Worm (Caenorhabditis elegans) whole organism, L4 larva: ENCODE measurements around the gene F57B1.9.

Source experiments
- F37D6.2 ChIP-seq: sonication (generic microtip); optimal IDR thresholded peaks from 2 replicates; lab custom pipeline; 2016; ENCODE audit warnings: mild to moderate bottlenecking, missing genetic modification characterization, missing compliant biosample characterization
- T26A8.4 ChIP-seq: fragments of 200-800 bp; sonication (Bioruptor generic); IDR thresholded peaks from 2 replicates; pipeline ENCODE4 v1.3.6; 2022; ENCODE audit warnings: missing genetic modification characterization, missing compliant biosample characterization
- ZK546.5 ChIP-seq, 2 experiments: sonication (generic microtip); optimal IDR thresholded peaks; 2 replicates each; lab custom pipeline; 2017; ENCODE audit warnings: missing biosample characterization in 2 of 2, missing genetic modification characterization in 2 of 2
- aha-1 ChIP-seq: fragments of 150-350 bp; peaks from one replicate; lab custom pipeline; 2014; ENCODE audit warnings: missing biosample characterization, missing genetic modification characterization
- aly-2 ChIP-seq: sonication (generic microtip); optimal IDR thresholded peaks from 2 replicates; lab custom pipeline; 2018; ENCODE audit warnings: missing biosample characterization, missing genetic modification characterization
- arid-1 ChIP-seq: fragments of 200-800 bp; sonication (Bioruptor generic); conservative IDR thresholded peaks from 2 replicates; pipeline ENCODE4 v1.3.6; 2022; ENCODE audit warnings: missing genetic modification reagents, missing genetic modification characterization, missing compliant biosample characterization
- ceh-20 ChIP-seq: fragments of 200-800 bp; sonication (Bioruptor generic); IDR thresholded peaks from 2 replicates; pipeline ENCODE4 v1.3.6; 2022; ENCODE audit warnings: missing genetic modification reagents, missing genetic modification characterization, missing compliant biosample characterization
- ces-1 ChIP-seq: fragments of 150-350 bp; sonication (generic microtip); optimal IDR thresholded peaks from 4 replicates; lab custom pipeline; 2014; ENCODE audit warnings: missing biosample characterization, missing genetic modification reagents, missing genetic modification characterization
- ctbp-1 ChIP-seq: fragments of 200-800 bp; sonication (Bioruptor generic); IDR thresholded peaks from 2 replicates; pipeline ENCODE4 v1.3.6; 2022; ENCODE audit warnings: missing genetic modification reagents, missing genetic modification characterization, missing compliant biosample characterization
- daf-16 ChIP-seq, 3 experiments: sonication (generic microtip); optimal IDR thresholded peaks; 2 replicates each; lab custom pipeline; 2016 to 2017; ENCODE audit warnings: missing genetic modification characterization in 3 of 3, missing genetic modification reagents in 3 of 3, mild to moderate bottlenecking in 2 of 3, missing compliant biosample characterization in 2 of 3, missing biosample characterization in 1 of 3, moderate library complexity in 1 of 3
- dmd-6 ChIP-seq: fragments of 200-800 bp; sonication (Bioruptor generic); IDR thresholded peaks from 2 replicates; pipeline ENCODE4 v1.3.6; 2022; ENCODE audit warnings: missing genetic modification reagents, missing genetic modification characterization, missing compliant biosample characterization
- dpl-1 ChIP-seq: fragments of 150-350 bp; optimal IDR thresholded peaks from 2 replicates; lab custom pipeline; 2014; ENCODE audit warnings: missing biosample characterization, missing genetic modification reagents, missing genetic modification characterization
- duxl-1 ChIP-seq: sonication (generic microtip); optimal IDR thresholded peaks from 2 replicates; lab custom pipeline; 2016; ENCODE audit warnings: mild to moderate bottlenecking, missing genetic modification characterization, moderate library complexity, missing compliant biosample characterization; ENCODE audit not compliant: poor library complexity
- egl-27 ChIP-seq: sonication (generic microtip); optimal IDR thresholded peaks from 3 replicates; lab custom pipeline; 2017; ENCODE audit warnings: missing biosample characterization, missing genetic modification reagents, missing genetic modification characterization
- fkh-10 ChIP-seq: fragments of 150-350 bp; optimal IDR thresholded peaks from 2 replicates; lab custom pipeline; 2014; ENCODE audit warnings: missing biosample characterization, missing genetic modification reagents, missing genetic modification characterization
- gei-8 ChIP-seq: fragments of 200-800 bp; sonication (Bioruptor generic); optimal IDR thresholded peaks from 2 replicates; lab custom pipeline; 2018; ENCODE audit warnings: mild to moderate bottlenecking, missing genetic modification characterization, missing compliant biosample characterization
- hlh-11 ChIP-seq: fragments of 200-800 bp; sonication (Bioruptor generic); optimal IDR thresholded peaks from 2 replicates; lab custom pipeline; 2018; ENCODE audit warnings: mild to moderate bottlenecking, missing genetic modification characterization, missing compliant biosample characterization
- hlh-30 ChIP-seq: sonication (generic microtip); optimal IDR thresholded peaks from 2 replicates; lab custom pipeline; 2017; ENCODE audit warnings: antibody characterized with exemption, mild to moderate bottlenecking, missing genetic modification characterization, missing compliant biosample characterization; ENCODE audit not compliant: insufficient read depth
- lin-38 ChIP-seq: fragments of 200-800 bp; sonication (Bioruptor generic); IDR thresholded peaks from 2 replicates; pipeline ENCODE4 v1.3.6; 2022; ENCODE audit warnings: missing genetic modification reagents, missing genetic modification characterization, missing compliant biosample characterization
- lin-39 ChIP-seq: fragments of 150-350 bp; optimal IDR thresholded peaks from 2 replicates; lab custom pipeline; 2014; ENCODE audit warnings: missing biosample characterization, missing genetic modification reagents, missing genetic modification characterization
- lir-3 ChIP-seq: sonication (generic microtip); optimal IDR thresholded peaks from 2 replicates; lab custom pipeline; 2016; ENCODE audit warnings: mild to moderate bottlenecking, missing genetic modification characterization, missing compliant biosample characterization
- madf-9 ChIP-seq: fragments of 200-800 bp; sonication (Bioruptor generic); conservative IDR thresholded peaks from 2 replicates; pipeline ENCODE4 v1.3.6; 2022; ENCODE audit warnings: missing genetic modification reagents, missing genetic modification characterization, missing compliant biosample characterization
- mdl-1 ChIP-seq, 2 experiments: fragments of 150-350 bp in 1 of 2; sonication (generic microtip) in 1 of 2; optimal IDR thresholded peaks; 2 replicates each; lab custom pipeline; 2014 to 2017; ENCODE audit warnings: missing biosample characterization in 2 of 2, missing genetic modification characterization in 2 of 2
- mes-2 ChIP-seq: sonication (generic microtip); optimal IDR thresholded peaks from 2 replicates; lab custom pipeline; 2016; ENCODE audit warnings: missing genotype, mild to moderate bottlenecking, missing genetic modification characterization, missing compliant biosample characterization; ENCODE audit not compliant: poor library complexity, severe bottlenecking
- mxl-3 ChIP-seq: fragments of 200-800 bp; sonication (Bioruptor generic); optimal IDR thresholded peaks from 2 replicates; lab custom pipeline; 2018; ENCODE audit warnings: mild to moderate bottlenecking, missing genetic modification characterization, missing compliant biosample characterization
- nhr-25 ChIP-seq: sonication (generic microtip); optimal IDR thresholded peaks from 2 replicates; lab custom pipeline; 2017; ENCODE audit warnings: missing genetic modification characterization, mild to moderate bottlenecking, missing compliant biosample characterization, antibody characterized with exemption, moderate library complexity, borderline replicate concordance; ENCODE audit not compliant: insufficient read depth
- nhr-28 ChIP-seq: fragments of 150-350 bp; optimal IDR thresholded peaks from 2 replicates; lab custom pipeline; 2014; ENCODE audit warnings: missing biosample characterization, missing genetic modification characterization
- nhr-41 ChIP-seq: fragments of 200-800 bp; sonication (Bioruptor generic); IDR thresholded peaks from 2 replicates; pipeline ENCODE4 v1.3.6; 2022; ENCODE audit warnings: missing genetic modification reagents, missing genetic modification characterization, missing compliant biosample characterization
- nhr-6 ChIP-seq: fragments of 150-350 bp; optimal IDR thresholded peaks from 2 replicates; lab custom pipeline; 2014; ENCODE audit warnings: missing biosample characterization, missing genetic modification characterization
- php-3 ChIP-seq: fragments of 200-800 bp; sonication (Bioruptor generic); IDR thresholded peaks from 2 replicates; pipeline ENCODE4 v1.3.6; 2022; ENCODE audit warnings: missing genetic modification reagents, missing genetic modification characterization, missing compliant biosample characterization
- set-16 ChIP-seq: fragments of 200-800 bp; sonication (Bioruptor generic); IDR thresholded peaks from 2 replicates; pipeline ENCODE4 v1.3.6; 2022; ENCODE audit warnings: missing genetic modification reagents, missing genetic modification characterization, missing compliant biosample characterization
- snpc-4 ChIP-seq: fragments of 150-350 bp; optimal IDR thresholded peaks from 2 replicates; lab custom pipeline; 2014; ENCODE audit warnings: missing biosample characterization, missing genetic modification characterization
- unc-39 ChIP-seq: sonication (generic microtip); optimal IDR thresholded peaks from 2 replicates; lab custom pipeline; 2017; ENCODE audit warnings: missing biosample characterization, missing genetic modification characterization
- unc-62 ChIP-seq, 3 experiments: fragments of 150-350 bp in 1 of 3; sonication (generic microtip); optimal IDR thresholded peaks in 2 of 3; peaks in 1 of 3; 1 replicate in 1 of 3; 2 replicates in 2 of 3; lab custom pipeline; 2014 to 2017; ENCODE audit warnings: missing biosample characterization in 3 of 3, missing genetic modification characterization in 3 of 3, missing genetic modification reagents in 3 of 3, missing genotype in 1 of 3

The F57B1.9 gene

DNA sequence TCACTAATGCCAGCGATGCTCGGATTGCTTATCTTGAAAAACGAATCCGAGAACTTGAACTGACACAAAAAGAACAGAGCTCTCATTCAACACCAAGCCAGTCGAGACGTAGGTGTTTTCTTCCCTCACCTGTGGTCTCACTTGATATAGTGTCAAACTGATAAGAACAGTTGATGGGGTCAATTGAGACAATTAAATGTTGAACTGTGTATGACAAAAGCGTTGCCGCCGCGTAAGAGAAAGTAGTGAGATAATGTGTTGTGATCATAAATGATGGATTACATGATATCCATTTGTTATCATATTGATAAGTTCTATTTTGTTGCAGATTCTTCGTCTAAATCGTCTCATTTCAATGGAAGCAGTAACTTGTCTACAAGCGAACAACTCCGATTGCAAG, 24.0 kb downstream of the F57B1.9 start:
- TF ChIP-seq aha-1 (tag; lab: Kevin White, UChicago) (peak; percentile 53), madf-9 (GFP tag; lab: Robert Waterston, UW) (no peak), daf-16 (GFP tag; optimal IDR thresholded peaks at IDR 0.05; lab: Kevin White, UChicago) (no peak), daf-16 (tag; optimal IDR thresholded peaks at IDR 0.05; lab: Kevin White, UChicago) (peak; percentile 5), nhr-41 (GFP tag; lab: Robert Waterston, UW) (peak; percentile 27; the same call in 1 of the 2 replicates), php-3 (GFP tag; lab: Robert Waterston, UW) (0 out of 2 replicates have a peak, but pooled peaks have one; percentile 15), ZK546.5 (tag; optimal IDR thresholded peaks at IDR 0.05; lab: Kevin White, UChicago) (no peak), nhr-28 (tag; lab: Kevin White, UChicago) (peak; percentile 56), set-16 (GFP tag; lab: Robert Waterston, UW) (no peak), hlh-30 (peak; percentile 11), nhr-25 (no peak), mxl-3 (GFP tag; lab: Kevin White, UChicago) (peak; percentile 9)

DNA sequence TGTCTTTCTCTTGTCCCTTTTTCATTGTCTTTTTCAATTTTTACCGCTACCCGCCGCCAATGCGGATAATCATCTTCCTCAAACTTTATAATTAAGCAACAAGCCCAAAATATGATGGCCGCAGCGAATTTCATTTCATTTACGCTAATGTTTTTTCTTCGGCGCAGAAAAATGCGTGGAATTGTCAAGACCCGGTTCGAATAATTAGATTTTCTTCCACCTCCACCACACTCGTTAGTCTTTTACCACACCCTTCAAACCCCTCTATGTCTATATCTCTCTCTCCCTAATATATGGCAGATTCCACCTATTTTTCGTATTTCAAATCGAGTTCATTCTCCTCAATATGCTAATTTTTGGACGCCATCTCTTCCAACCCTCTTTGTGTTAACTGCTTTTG, 27.2 kb downstream of the F57B1.9 start:
- TF ChIP-seq dpl-1 (GFP tag; lab: Kevin White, UChicago) (no peak), mdl-1 (tag; optimal IDR thresholded peaks at IDR 0.05; lab: Kevin White, UChicago) (no peak), unc-62 (GFP tag; optimal IDR thresholded peaks at IDR 0.05 in 1 of 2; lab: Kevin White, UChicago) (peak in 1 of 2 experiments; percentile 63), unc-62 (tag; optimal IDR thresholded peaks at IDR 0.05; lab: Kevin White, UChicago) (no peak), lin-38 (no peak)

DNA sequence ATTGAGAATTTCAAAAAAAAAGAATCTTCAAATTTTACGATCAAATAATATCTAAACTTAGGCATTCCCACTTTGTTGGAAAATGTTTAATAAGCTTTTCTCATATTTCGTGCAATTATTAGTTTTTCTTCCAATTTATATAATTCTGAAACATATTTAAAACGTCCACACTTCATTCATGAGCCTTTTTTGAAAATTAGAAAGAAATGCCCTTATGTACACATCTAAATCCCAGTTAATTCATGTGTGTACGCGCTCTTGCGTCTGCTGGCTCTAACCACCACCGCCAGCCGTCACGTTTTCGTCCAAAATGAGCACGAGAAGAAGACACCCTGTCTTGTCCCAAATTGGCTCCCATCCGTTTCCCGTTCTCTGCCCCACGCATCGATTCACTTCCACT, 31.1 kb downstream of the F57B1.9 start:
- no peak for TF ChIP-seq nhr-6
- TF ChIP-seq aly-2, result no peak
- no peak for TF ChIP-seq snpc-4 (tag; lab: Kevin White, UChicago)
- no peak for TF ChIP-seq duxl-1 (tag; lab: Kevin White, UChicago)
- no peak for TF ChIP-seq lir-3 (tag; lab: Kevin White, UChicago)
- TF ChIP-seq hlh-11 (tag; lab: Kevin White, UChicago), result no peak
- TF ChIP-seq aha-1 (tag; lab: Kevin White, UChicago), result peak; percentile 93
- no peak for TF ChIP-seq arid-1
- no peak for TF ChIP-seq T26A8.4
- peak; percentile 34 for TF ChIP-seq hlh-30
- TF ChIP-seq ceh-20 (GFP tag; lab: Robert Waterston, UW), result no peak

DNA sequence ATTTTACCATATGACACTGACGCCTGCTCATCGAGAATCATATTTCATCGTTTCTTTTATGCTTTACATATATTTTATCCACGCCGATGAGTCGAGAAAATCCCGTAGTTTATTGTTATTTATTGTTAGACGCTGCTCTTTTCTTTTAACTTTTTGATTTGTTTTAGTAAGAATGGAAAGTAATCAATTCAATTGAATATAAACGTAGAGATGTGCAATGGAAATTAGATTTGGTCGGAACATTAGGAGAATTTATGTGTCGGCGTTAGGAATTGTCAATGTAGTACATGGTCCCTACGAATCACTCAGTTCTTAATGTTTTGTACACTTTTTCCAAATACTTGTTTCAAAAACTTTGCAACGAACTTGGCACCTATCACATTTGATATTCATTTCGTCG, 32.5 kb downstream of the F57B1.9 start:
- TF ChIP-seq lin-39 (tag; lab: Kevin White, UChicago) (no peak), unc-39 (tag; lab: Kevin White, UChicago) (no peak), dmd-6 (GFP tag; lab: Robert Waterston, UW) (no peak), mes-2 (tag; lab: Kevin White, UChicago) (no peak), F37D6.2 (tag; lab: Kevin White, UChicago) (no peak), nhr-28 (tag; lab: Kevin White, UChicago) (no peak), ces-1 (GFP tag; lab: Kevin White, UChicago) (peak; percentile 20), fkh-10 (GFP tag; lab: Kevin White, UChicago) (peak; percentile 38), gei-8 (GFP tag; lab: Kevin White, UChicago) (no peak), ctbp-1 (GFP tag; lab: Robert Waterston, UW) (peak; percentile 28; the same call in 1 of the 2 replicates), egl-27 (no peak)
